Worm (Caenorhabditis elegans) whole organism, L2 larva: Measurements from ENCODE around the gene F44E2.4.

ENCODE experiments used
- ama-1 ChIP-seq: fragments of 150-350 bp; optimal IDR thresholded peaks from 2 replicates; lab custom pipeline; 2018; ENCODE audit warnings: inconsistent platforms
- ztf-11 ChIP-seq: sonication (generic microtip); optimal IDR thresholded peaks from 2 replicates; lab custom pipeline; 2017; ENCODE audit warnings: missing biosample characterization, missing genetic modification characterization

DNA sequence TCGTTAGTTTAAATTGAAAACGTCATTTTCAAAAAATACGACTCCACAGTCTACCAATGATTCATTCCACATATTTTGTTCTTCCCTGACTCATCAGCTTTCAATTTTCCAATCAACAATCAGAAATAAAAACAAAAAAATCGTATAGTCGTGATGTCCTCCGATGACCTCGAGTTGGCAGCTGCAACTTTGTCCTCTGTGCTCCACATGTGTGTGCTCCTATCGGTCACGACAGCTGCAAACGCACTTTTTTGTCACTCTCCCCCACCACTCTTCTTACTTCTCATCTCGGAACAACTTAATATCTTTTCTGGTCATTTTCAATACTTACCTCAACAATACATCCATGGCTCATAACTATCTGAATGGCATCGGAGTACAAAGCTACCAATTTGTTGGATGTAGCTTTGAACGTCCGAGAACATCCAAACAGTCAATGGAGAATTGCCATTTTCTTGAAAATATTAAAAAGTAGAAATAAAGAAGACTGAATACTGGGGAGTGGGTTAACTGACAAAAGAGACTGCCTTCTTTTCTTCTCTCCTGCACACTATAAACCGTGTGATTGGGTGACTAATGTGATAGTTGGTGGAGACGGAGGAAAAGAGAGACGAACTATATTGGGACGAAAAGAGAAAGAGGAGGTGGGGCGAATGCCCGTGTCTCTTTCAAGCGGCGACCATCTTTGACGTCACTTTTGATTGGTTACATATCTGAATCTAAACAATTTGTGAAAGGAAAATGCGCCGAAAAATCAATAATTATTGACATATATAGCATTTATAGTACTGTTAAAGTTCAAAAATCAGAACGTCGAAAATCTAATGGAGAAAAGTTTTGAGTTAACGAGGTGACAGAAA, 29.0 kb upstream of the F44E2.4 start:
- TF ChIP-seq ama-1 (lab: Kevin White, UChicago), result peak; percentile 87
- TF ChIP-seq ztf-11 (tag; lab: Kevin White, UChicago), result no peak
